Fruit fly (Drosophila melanogaster) whole organism, wandering third instar larva: ENCODE measurements around the gene GILT1.

ENCODE experiments used
- Dfd ChIP-seq: fragments of >200 bp; optimal IDR thresholded peaks from 2 replicates; lab custom pipeline; 2017; ENCODE audit warnings: missing biosample characterization, missing genetic modification characterization
- OdsH ChIP-seq: fragments of 200-800 bp; sonication (Bioruptor generic); optimal IDR thresholded peaks from 2 replicates; lab custom pipeline; 2016; ENCODE audit warnings: missing biosample characterization, mild to moderate bottlenecking, missing genetic modification characterization
- foxo ChIP-seq, 2 experiments: fragments of 200-800 bp; sonication (Bioruptor generic); optimal IDR thresholded peaks; 2 replicates in 1 of 2; 3 replicates in 1 of 2; lab custom pipeline; 2016 to 2017; ENCODE audit warnings: missing biosample characterization in 2 of 2, missing genetic modification characterization in 2 of 2
- fru ChIP-seq: fragments of 200-800 bp; sonication (Bioruptor generic); optimal IDR thresholded peaks from 3 replicates; lab custom pipeline; 2016; ENCODE audit warnings: missing biosample characterization, mild to moderate bottlenecking, missing genetic modification characterization
- jim ChIP-seq: fragments of 175-275, 200-325 bp; sonication (Bioruptor generic); optimal IDR thresholded peaks from 2 replicates; lab custom pipeline; 2016; ENCODE audit warnings: missing biosample characterization, mild to moderate bottlenecking, missing genetic modification characterization
- psq ChIP-seq: fragments of 200-800 bp; sonication (Bioruptor generic); optimal IDR thresholded peaks from 3 replicates; lab custom pipeline; 2017; ENCODE audit warnings: missing biosample characterization, mild to moderate bottlenecking, missing genetic modification characterization, moderate library complexity
- sage ChIP-seq: fragments of 200-800 bp; sonication (Bioruptor generic); optimal IDR thresholded peaks from 2 replicates; lab custom pipeline; 2016; ENCODE audit warnings: missing biosample characterization, mild to moderate bottlenecking, missing genetic modification characterization

dm6 chr3R:13393009-13393408, 8.7 kb downstream of the GILT1 start:
- TF ChIP-seq OdsH (GFP tag; lab: Kevin White, UChicago): no peak
- no peak for TF ChIP-seq sage (GFP tag; lab: Kevin White, UChicago)
- TF ChIP-seq psq (GFP tag; lab: Kevin White, UChicago): no peak
- no peak for TF ChIP-seq foxo (GFP tag; optimal IDR thresholded peaks at IDR 0.05; lab: Kevin White, UChicago)
- TF ChIP-seq jim: no peak
- TF ChIP-seq Dfd: no peak
- TF ChIP-seq fru (GFP tag; lab: Kevin White, UChicago): no peak
